Fruit fly (Drosophila melanogaster) Kc167 (cell line): ENCODE measurements around the gene Sptr.

Source experiments
- Myc ChIP-seq: fragments of >200 bp; optimal IDR thresholded peaks from 2 replicates; lab custom pipeline; 2017; ENCODE audit warnings: missing external identifiers
- Sin3A ChIP-seq: fragments of >200 bp; optimal IDR thresholded peaks from 2 replicates; lab custom pipeline; 2018; ENCODE audit warnings: missing external identifiers
- h ChIP-seq: fragments of >200 bp; optimal IDR thresholded peaks from 3 replicates; lab custom pipeline; 2018; ENCODE audit warnings: missing external identifiers
- insv ChIP-seq: fragments of >200 bp; optimal IDR thresholded peaks from 3 replicates; lab custom pipeline; 2018; ENCODE audit warnings: missing external identifiers
- psq ChIP-seq: fragments of >200 bp; optimal IDR thresholded peaks from 2 replicates; lab custom pipeline; 2017; ENCODE audit warnings: missing external identifiers
- ttk ChIP-seq: sonication (Bioruptor generic); optimal IDR thresholded peaks from 2 replicates; lab custom pipeline; 2017; ENCODE audit warnings: missing external identifiers

Sptr gene

dm6 chrX:8421449-8421795 is 42.8 kb downstream of the Sptr start:
- TF ChIP-seq Sin3A (lab: Kevin White, UChicago), result no peak
- no peak for TF ChIP-seq psq
- TF ChIP-seq h, result no peak
- TF ChIP-seq Myc (lab: Kevin White, UChicago), result no peak
- no peak for TF ChIP-seq insv (lab: Kevin White, UChicago)
- no peak for TF ChIP-seq ttk (lab: Kevin White, UChicago)

dm6 chrX:8420772-8421448 is 43.3 kb downstream of the Sptr start:
- TF ChIP-seq h (no peak), psq (no peak), Sin3A (lab: Kevin White, UChicago) (no peak), Myc (lab: Kevin White, UChicago) (no peak), insv (lab: Kevin White, UChicago) (no peak), ttk (lab: Kevin White, UChicago) (no peak)

- no peak for TF ChIP-seq psq
- TF ChIP-seq insv (lab: Kevin White, UChicago), result no peak
- TF ChIP-seq Sin3A (lab: Kevin White, UChicago), result no peak
- no peak for TF ChIP-seq ttk (lab: Kevin White, UChicago)
- no peak for TF ChIP-seq h
- no peak for TF ChIP-seq Myc (lab: Kevin White, UChicago)
Measured at dm6 chrX:8419534-8419933, 44.7 kb downstream of the Sptr start.

dm6 chrX:8416956-8417355 is 47.3 kb downstream of the Sptr start:
- TF ChIP-seq psq (no peak), h (no peak), Myc (lab: Kevin White, UChicago) (no peak), ttk (lab: Kevin White, UChicago) (no peak), insv (lab: Kevin White, UChicago) (no peak), Sin3A (lab: Kevin White, UChicago) (no peak)

dm6 chrX:8416209-8416608 is 48.0 kb downstream of the Sptr start:
- no peak for TF ChIP-seq Sin3A (lab: Kevin White, UChicago)
- TF ChIP-seq psq, result no peak
- TF ChIP-seq h, result no peak
- TF ChIP-seq insv (lab: Kevin White, UChicago), result no peak
- no peak for TF ChIP-seq ttk (lab: Kevin White, UChicago)
- no peak for TF ChIP-seq Myc (lab: Kevin White, UChicago)

dm6 chrX:8415605-8416004 is 48.6 kb downstream of the Sptr start:
- TF ChIP-seq Sin3A (lab: Kevin White, UChicago) (no peak), psq (no peak), Myc (lab: Kevin White, UChicago) (no peak), h (no peak), insv (lab: Kevin White, UChicago) (no peak), ttk (lab: Kevin White, UChicago) (no peak)

dm6 chrX:8414351-8414750 is 49.9 kb downstream of the Sptr start:
- no peak for TF ChIP-seq Myc (lab: Kevin White, UChicago)
- no peak for TF ChIP-seq ttk (lab: Kevin White, UChicago)
- TF ChIP-seq psq, result no peak
- TF ChIP-seq insv (lab: Kevin White, UChicago), result no peak
- TF ChIP-seq h, result no peak
- TF ChIP-seq Sin3A (lab: Kevin White, UChicago), result no peak

dm6 chrX:8413513-8414113 is 50.6 kb downstream of the Sptr start:
- TF ChIP-seq insv (lab: Kevin White, UChicago) (no peak), h (no peak), Sin3A (lab: Kevin White, UChicago) (no peak), Myc (lab: Kevin White, UChicago) (no peak), ttk (lab: Kevin White, UChicago) (no peak), psq (no peak)
